Worm (Caenorhabditis elegans): ENCODE results near the gene F45E12.6.

DNA sequence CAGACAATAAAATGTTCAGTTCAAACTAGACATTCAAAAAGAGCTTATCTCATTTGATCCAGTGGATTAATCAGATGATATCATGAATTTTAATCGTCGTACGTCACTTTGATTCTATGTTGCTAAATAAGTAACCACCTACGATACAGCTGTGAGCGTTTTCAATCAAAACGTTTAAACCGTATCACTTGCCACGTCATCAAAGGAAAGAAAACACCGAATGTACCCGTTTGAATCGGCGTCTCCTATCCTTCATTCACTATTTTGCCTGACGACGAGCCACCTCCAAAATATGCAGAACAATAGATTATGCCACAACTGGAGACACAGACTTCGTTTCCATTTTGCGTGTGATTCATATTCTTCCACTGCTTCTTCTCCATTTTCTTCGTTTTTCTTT lies 31.9 kb upstream of the F45E12.6 start:
- TF ChIP-seq lin-11 (tag; optimal IDR thresholded peaks at IDR 0.05), result no peak
- TF ChIP-seq skn-1 (tag; optimal IDR thresholded peaks at IDR 0.05), result no peak
- TF ChIP-seq sma-3 (GFP tag; optimal IDR thresholded peaks at IDR 0.05), result no peak
- no peak for TF ChIP-seq aly-2 (tag; optimal IDR thresholded peaks at IDR 0.05)
- no peak for TF ChIP-seq nhr-11 (tag; optimal IDR thresholded peaks at IDR 0.05)
- no peak for TF ChIP-seq lin-13 (GFP tag; optimal IDR thresholded peaks at IDR 0.05)
- no peak for TF ChIP-seq fos-1 (tag; optimal IDR thresholded peaks at IDR 0.05)
- no peak for TF ChIP-seq ZK546.5 (tag; optimal IDR thresholded peaks at IDR 0.05)
- TF ChIP-seq ceh-82 (tag; optimal IDR thresholded peaks at IDR 0.05), result no peak
- TF ChIP-seq nhr-77 (tag; optimal IDR thresholded peaks at IDR 0.05), result no peak
- TF ChIP-seq unc-62 (GFP tag; optimal IDR thresholded peaks at IDR 0.05), result no peak

Data from whole organism, L2 larva.